Fruit fly (Drosophila melanogaster): ENCODE results near the gene Tmf.

Tmf gene

dm6 chrX:6868024-6868628 is 24.0 kb downstream of the Tmf start (continued):
- TF ChIP-seq sr (GFP tag; IDR thresholded peaks at IDR 0.05) (0 out of 3 replicates have a peak, but pooled peaks have one; percentile 26), Kr (GFP tag; optimal IDR thresholded peaks at IDR 0.05) (no peak), ash1 (GFP tag; optimal IDR thresholded peaks at IDR 0.05) (peak; percentile 47), Aef1 (GFP tag; IDR thresholded peaks at IDR 0.05) (0 out of 3 replicates have a peak, but pooled peaks have one; percentile 8), Hmr (GFP tag; optimal IDR thresholded peaks at IDR 0.05) (peak; percentile 33), Bteb2 (GFP tag; optimal IDR thresholded peaks at IDR 0.05) (no peak), CG12299 (tag; optimal IDR thresholded peaks at IDR 0.05) (peak; percentile 16), Asciz (GFP tag; optimal IDR thresholded peaks at IDR 0.05) (peak; percentile 45), Nf-YC (tag; optimal IDR thresholded peaks at IDR 0.05) (no peak), CG4617 (GFP tag; optimal IDR thresholded peaks at IDR 0.05; ENCODE audit: borderline replicate concordance) (no peak), Hr78 (GFP tag; optimal IDR thresholded peaks at IDR 0.05) (peak in 1 of 2 experiments; percentile 3), Pdp1 (GFP tag; optimal IDR thresholded peaks at IDR 0.05) (peak in 1 of 2 experiments; percentile 51), HLH4C (GFP tag; IDR thresholded peaks at IDR 0.05; ENCODE audit: partially characterized antibody) (no peak; the same call in 2 of the 3 replicates), CG2889 (GFP tag; IDR thresholded peaks at IDR 0.05) (0 out of 3 replicates have a peak, but pooled peaks have one; percentile 22), esg (GFP tag; conservative IDR thresholded peaks at IDR 0.05) (no peak), CG17359 (tag; optimal IDR thresholded peaks at IDR 0.05) (peak; percentile 9), sens (GFP tag) (peak; percentile 60), CG33557 (GFP tag; optimal IDR thresholded peaks at IDR 0.05) (peak; percentile 0), D (optimal IDR thresholded peaks at IDR 0.05) (no peak), D (GFP tag; optimal IDR thresholded peaks at IDR 0.05) (peak; percentile 35), CG6791 (GFP tag; IDR thresholded peaks at IDR 0.05; ENCODE audit: partially characterized antibody) (no peak), H15 (GFP tag; IDR thresholded peaks at IDR 0.05) (no peak; the same call in 2 of the 3 replicates), fd102C (GFP tag; optimal IDR thresholded peaks at IDR 0.05) (no peak), CG4730 (GFP tag; IDR thresholded peaks at IDR 0.05) (no peak), Elba2 (GFP tag; optimal IDR thresholded peaks at IDR 0.05) (no peak), Dip3 (GFP tag; optimal IDR thresholded peaks at IDR 0.05) (no peak), CG13894 (tag; optimal IDR thresholded peaks at IDR 0.05) (peak; percentile 7), pho (GFP tag; optimal IDR thresholded peaks at IDR 0.05) (no peak), repo (GFP tag; optimal IDR thresholded peaks at IDR 0.05) (peak; percentile 6), Blimp-1 (GFP tag; optimal IDR thresholded peaks at IDR 0.05) (no peak), pita (GFP tag; optimal IDR thresholded peaks at IDR 0.05) (no peak), Rx (GFP tag; IDR thresholded peaks at IDR 0.05) (no peak), sisA (GFP tag; IDR thresholded peaks at IDR 0.05) (no peak), twi (tag; optimal IDR thresholded peaks at IDR 0.05) (no peak), CG5180 (GFP tag; optimal IDR thresholded peaks at IDR 0.05) (no peak), zen2 (GFP tag; IDR thresholded peaks at IDR 0.05; ENCODE audit: partially characterized antibody) (0 out of 3 replicates have a peak, but pooled peaks have one; percentile 24), Myb (GFP tag; optimal IDR thresholded peaks at IDR 0.05) (no peak), CG2129 (GFP tag; IDR thresholded peaks at IDR 0.05; ENCODE audit: partially characterized antibody) (no peak), Med (GFP tag) (peak; percentile 55), CG31388 (GFP tag; optimal IDR thresholded peaks at IDR 0.05) (no peak), CG14441 (GFP tag; IDR thresholded peaks at IDR 0.05) (no peak), CG1602 (GFP tag; optimal IDR thresholded peaks at IDR 0.05) (no peak), Adf1 (GFP tag; IDR thresholded peaks at IDR 0.05) (peak; percentile 99), dpn (GFP tag; optimal IDR thresholded peaks at IDR 0.05) (no peak), CG2875 (GFP tag; optimal IDR thresholded peaks at IDR 0.05) (no peak), sens-2 (GFP tag; IDR thresholded peaks at IDR 0.05) (peak; percentile 40; the same call in 1 of the 2 replicates), rib (GFP tag; IDR thresholded peaks at IDR 0.05) (peak; percentile 77; the same call in 1 of the 2 replicates), CG13287 (GFP tag; IDR thresholded peaks at IDR 0.05; ENCODE audit: partially characterized antibody) (peak; percentile 46; the same call in 1 of the 2 replicates), Side (GFP tag; optimal IDR thresholded peaks at IDR 0.05) (no peak)

Data from whole organism, embryonic.